Worm (Caenorhabditis elegans) whole organism, L1 larva: ENCODE data around the gene idpb-3.

Experiments
- lin-14 ChIP-seq: fragments of 200-800 bp; sonication (Bioruptor generic); optimal IDR thresholded peaks from 2 replicates; lab custom pipeline; 2018; ENCODE audit warnings: mild to moderate bottlenecking, missing genetic modification characterization, moderate library complexity, missing compliant biosample characterization
- nhr-76 ChIP-seq: sonication (generic microtip); optimal IDR thresholded peaks from 2 replicates; lab custom pipeline; 2017; ENCODE audit warnings: missing biosample characterization, missing genetic modification characterization

DNA sequence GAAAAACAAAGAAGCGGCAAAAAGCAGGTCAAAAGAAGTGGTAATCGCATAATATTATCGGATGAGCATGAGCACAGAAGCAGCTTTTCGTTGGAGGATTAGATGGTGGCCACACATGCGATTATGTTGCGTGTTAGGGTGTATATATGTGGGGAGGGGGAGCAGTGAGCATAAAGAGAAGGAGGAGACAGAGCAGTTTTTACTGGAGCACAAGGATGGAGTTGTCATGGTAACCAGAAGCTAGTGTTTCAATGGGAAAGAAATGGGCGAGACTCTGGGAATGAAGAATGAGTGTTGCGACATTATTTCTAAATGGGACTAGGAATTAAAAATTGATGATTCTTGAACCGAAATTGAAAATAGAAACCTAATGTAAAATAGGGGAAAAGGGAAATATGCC is 33.7 kb downstream of the idpb-3 start, which contains the start of gene C27A2.8:
- TF ChIP-seq lin-14 (GFP tag; lab: Kevin White, UChicago): no peak
- TF ChIP-seq nhr-76: no peak
